Fruit fly (Drosophila melanogaster) whole organism, embryonic: ENCODE measurements around the gene CG32079.

Experiments
- ATbp ChIP-seq: fragments of 200-800 bp; sonication (Bioruptor generic); optimal IDR thresholded peaks from 2 replicates; lab custom pipeline; 2017; ENCODE audit warnings: missing biosample characterization, mild to moderate bottlenecking, missing genetic modification characterization, missing genetic modification reagents
- B-H2 ChIP-seq: fragments of 200-800 bp; sonication (Bioruptor generic); optimal IDR thresholded peaks from 2 replicates; lab custom pipeline; 2018; ENCODE audit warnings: missing biosample characterization, mild to moderate bottlenecking, missing genetic modification characterization
- CG10209 ChIP-seq: fragments of 200-800 bp; sonication (Bioruptor generic); optimal IDR thresholded peaks from 3 replicates; lab custom pipeline; 2017; ENCODE audit warnings: missing biosample characterization, mild to moderate bottlenecking, missing genetic modification characterization, missing genetic modification reagents
- CG10543 ChIP-seq: fragments of 200-800 bp; sonication (Bioruptor generic); optimal IDR thresholded peaks from 3 replicates; lab custom pipeline; 2017; ENCODE audit warnings: missing biosample characterization, mild to moderate bottlenecking, missing genetic modification characterization, moderate library complexity
- CG11247 ChIP-seq: fragments of 200-800 bp; sonication (Bioruptor generic); IDR thresholded peaks from 2 replicates; pipeline ENCODE4 v1.3.6; 2022; ENCODE audit warnings: missing biosample characterization, missing genetic modification characterization
- CG11723 ChIP-seq: fragments of 200-800 bp; sonication (Bioruptor generic); optimal IDR thresholded peaks from 2 replicates; lab custom pipeline; 2017; ENCODE audit warnings: missing biosample characterization, mild to moderate bottlenecking, missing genetic modification characterization
- CG12219 ChIP-seq: fragments of 200-800 bp; sonication (Bioruptor generic); optimal IDR thresholded peaks from 3 replicates; lab custom pipeline; 2018; ENCODE audit warnings: missing biosample characterization, mild to moderate bottlenecking, missing genetic modification characterization
- CG12236 ChIP-seq: fragments of 200-800 bp; sonication (Bioruptor generic); optimal IDR thresholded peaks from 2 replicates; lab custom pipeline; 2016; ENCODE audit warnings: missing biosample characterization, missing genetic modification characterization
- CG15601 ChIP-seq: fragments of 200-800 bp; sonication (Bioruptor generic); optimal IDR thresholded peaks from 3 replicates; lab custom pipeline; 2019; ENCODE audit warnings: missing biosample characterization, mild to moderate bottlenecking, missing genetic modification characterization, moderate library complexity
- CG15696 ChIP-seq: fragments of 200-800 bp; sonication (Bioruptor generic); optimal IDR thresholded peaks from 2 replicates; lab custom pipeline; 2019; ENCODE audit warnings: missing biosample characterization, mild to moderate bottlenecking, missing genetic modification characterization, moderate library complexity
- CG18011 ChIP-seq: fragments of 200-800 bp; sonication (Bioruptor generic); optimal IDR thresholded peaks from 2 replicates; lab custom pipeline; 2017; ENCODE audit warnings: missing biosample characterization, missing genetic modification characterization, mild to moderate bottlenecking, moderate library complexity, missing genotype
- CG2129 ChIP-seq: fragments of 200-800 bp; sonication (Bioruptor generic); IDR thresholded peaks from 2 replicates; pipeline ENCODE4 v1.3.6; 2022; ENCODE audit warnings: missing biosample characterization, missing genetic modification characterization; ENCODE audit not compliant: partially characterized antibody
- CG2678 ChIP-seq: fragments of 200-800 bp; sonication (Bioruptor generic); optimal IDR thresholded peaks from 3 replicates; lab custom pipeline; 2019; ENCODE audit warnings: missing biosample characterization, mild to moderate bottlenecking, missing genetic modification characterization, moderate library complexity
- CG3065 ChIP-seq: fragments of 200-800 bp; sonication (Bioruptor generic); optimal IDR thresholded peaks from 2 replicates; lab custom pipeline; 2016; ENCODE audit warnings: missing biosample characterization, missing genetic modification characterization
- CG3838 ChIP-seq: fragments of 200-800 bp; sonication (Bioruptor generic); optimal IDR thresholded peaks from 3 replicates; lab custom pipeline; 2016; ENCODE audit warnings: missing biosample characterization, missing genetic modification characterization
- CG6175 ChIP-seq: fragments of 200-800 bp; sonication (Bioruptor generic); IDR thresholded peaks from 3 replicates; pipeline ENCODE4 v1.3.6; 2022; ENCODE audit warnings: missing biosample characterization, missing genetic modification characterization
- CG6654 ChIP-seq: fragments of 200-800 bp; sonication (Bioruptor generic); optimal IDR thresholded peaks from 2 replicates; lab custom pipeline; 2017; ENCODE audit warnings: missing biosample characterization, mild to moderate bottlenecking, missing genetic modification characterization
- CG9727 ChIP-seq: fragments of 200-800 bp; sonication (Bioruptor generic); optimal IDR thresholded peaks from 3 replicates; lab custom pipeline; 2017; ENCODE audit warnings: missing biosample characterization, mild to moderate bottlenecking, missing genetic modification characterization
- CkIIα-i1 ChIP-seq: fragments of 200-800 bp; sonication (Bioruptor generic); IDR thresholded peaks from 2 replicates; pipeline ENCODE4 v1.3.6; 2022; ENCODE audit warnings: missing biosample characterization, missing genetic modification characterization
- Dp ChIP-seq: fragments of 200-800 bp; sonication (Bioruptor generic); optimal IDR thresholded peaks from 2 replicates; lab custom pipeline; 2018; ENCODE audit warnings: missing biosample characterization, mild to moderate bottlenecking, missing genetic modification characterization, moderate library complexity
- Gug ChIP-seq: fragments of 200-800 bp; sonication (Bioruptor generic); IDR thresholded peaks from 4 replicates; pipeline ENCODE4 v1.3.6; 2022; ENCODE audit warnings: missing biosample characterization, missing genetic modification characterization
- HLH3B ChIP-seq: fragments of 200-800 bp; sonication (Bioruptor generic); IDR thresholded peaks from 2 replicates; pipeline ENCODE4 v1.3.6; 2022; ENCODE audit warnings: missing biosample characterization, missing genetic modification characterization
- Mrtf ChIP-seq: fragments of 200-800 bp; sonication (Bioruptor generic); IDR thresholded peaks from 3 replicates; pipeline ENCODE4 v1.3.6; 2022; ENCODE audit warnings: missing biosample characterization, missing genetic modification characterization
- Opbp ChIP-seq: fragments of 200-800 bp; sonication (Bioruptor generic); IDR thresholded peaks from 3 replicates; pipeline ENCODE4 v1.3.6; 2022; ENCODE audit warnings: missing biosample characterization, missing genetic modification characterization; ENCODE audit not compliant: partially characterized antibody
- Sox100B ChIP-seq: fragments of 200-800 bp; sonication (Bioruptor generic); optimal IDR thresholded peaks from 3 replicates; lab custom pipeline; 2018; ENCODE audit warnings: missing biosample characterization, mild to moderate bottlenecking, missing genetic modification characterization
- al ChIP-seq: fragments of 200-800 bp; sonication (Bioruptor generic); IDR thresholded peaks from 2 replicates; pipeline ENCODE4 v1.3.6; 2022; ENCODE audit warnings: missing biosample characterization, missing genetic modification characterization
- ato ChIP-seq: fragments of 200-800 bp; sonication (Bioruptor generic); IDR thresholded peaks from 2 replicates; pipeline ENCODE4 v1.3.6; 2022; ENCODE audit warnings: missing biosample characterization, missing genetic modification characterization; ENCODE audit not compliant: partially characterized antibody
- az2 ChIP-seq: fragments of 200-800 bp; sonication (Bioruptor generic); optimal IDR thresholded peaks from 3 replicates; lab custom pipeline; 2016; ENCODE audit warnings: missing biosample characterization, missing genetic modification characterization
- bcd ChIP-seq: fragments of 200-800 bp; sonication (Bioruptor generic); optimal IDR thresholded peaks from 2 replicates; lab custom pipeline; 2017; ENCODE audit warnings: missing biosample characterization, mild to moderate bottlenecking, missing genetic modification characterization
- cas ChIP-seq: fragments of 200-800 bp; sonication (Bioruptor generic); IDR thresholded peaks from 2 replicates; pipeline ENCODE4 v1.3.6; 2022; ENCODE audit warnings: missing biosample characterization, missing genetic modification characterization
- chinmo ChIP-seq: fragments of 200-800 bp; sonication (Bioruptor generic); IDR thresholded peaks from 4 replicates; pipeline ENCODE4 v1.3.6; 2022; ENCODE audit warnings: missing biosample characterization, missing genetic modification characterization; ENCODE audit not compliant: partially characterized antibody
- cwo ChIP-seq: fragments of 200-800 bp; sonication (Bioruptor generic); optimal IDR thresholded peaks from 3 replicates; lab custom pipeline; 2017; ENCODE audit warnings: missing biosample characterization, missing genetic modification characterization, mild to moderate bottlenecking, moderate library complexity, missing genetic modification reagents
- en ChIP-seq: fragments of 200-800 bp; sonication (Bioruptor generic); optimal IDR thresholded peaks from 2 replicates; lab custom pipeline; 2016; ENCODE audit warnings: missing biosample characterization, missing genetic modification characterization
- ftz-f1 ChIP-seq: fragments of 200-800 bp; sonication (Bioruptor generic); optimal IDR thresholded peaks from 2 replicates; lab custom pipeline; 2016; ENCODE audit warnings: missing biosample characterization, missing genetic modification characterization
- fu2 ChIP-seq: fragments of 200-800 bp; sonication (Bioruptor generic); optimal IDR thresholded peaks from 2 replicates; lab custom pipeline; 2016; ENCODE audit warnings: missing biosample characterization, missing genetic modification characterization
- hth ChIP-seq: fragments of >200 bp; optimal IDR thresholded peaks from 2 replicates; lab custom pipeline; 2017; ENCODE audit warnings: inconsistent platforms
- jumu ChIP-seq: fragments of 200-800 bp; sonication (Bioruptor generic); optimal IDR thresholded peaks from 3 replicates; lab custom pipeline; 2016; ENCODE audit warnings: missing biosample characterization, missing genetic modification characterization
- kay ChIP-seq: fragments of 200-800 bp; sonication (Bioruptor generic); optimal IDR thresholded peaks from 2 replicates; lab custom pipeline; 2016; ENCODE audit warnings: missing biosample characterization, missing genetic modification characterization
- lbe ChIP-seq: fragments of 200-800 bp; sonication (Bioruptor generic); optimal IDR thresholded peaks from 2 replicates; lab custom pipeline; 2016; ENCODE audit warnings: missing biosample characterization, mild to moderate bottlenecking, missing genetic modification characterization
- maf-S ChIP-seq: fragments of 200-800 bp; sonication (Bioruptor generic); optimal IDR thresholded peaks from 2 replicates; lab custom pipeline; 2016; ENCODE audit warnings: missing biosample characterization, missing genetic modification characterization
- nom ChIP-seq: fragments of 200-800 bp; sonication (Bioruptor generic); optimal IDR thresholded peaks from 2 replicates; lab custom pipeline; 2017; ENCODE audit warnings: missing biosample characterization, missing genetic modification characterization, mild to moderate bottlenecking, moderate library complexity, missing genetic modification reagents
- otp ChIP-seq: fragments of 200-800 bp; sonication (Bioruptor generic); IDR thresholded peaks from 3 replicates; pipeline ENCODE4, ENCODE4 v1.3.6; 2022; ENCODE audit warnings: missing biosample characterization, missing genetic modification characterization
- run ChIP-seq: fragments of 200-800 bp; sonication (Bioruptor generic); optimal IDR thresholded peaks from 3 replicates; lab custom pipeline; 2018; ENCODE audit warnings: missing biosample characterization, mild to moderate bottlenecking, missing genetic modification characterization
- sc ChIP-seq, 3 experiments: fragments of >200 bp in 2 of 3; fragments of 200-800 bp in 1 of 3; sonication (Bioruptor generic) in 1 of 3; optimal IDR thresholded peaks; 2 replicates in 2 of 3; 3 replicates in 1 of 3; lab custom pipeline; 2017; ENCODE audit warnings: mild to moderate bottlenecking in 1 of 3, missing biosample characterization in 1 of 3, missing genetic modification characterization in 1 of 3, missing genetic modification reagents in 1 of 3
- scrt ChIP-seq: fragments of 200-800 bp; sonication (Bioruptor generic); optimal IDR thresholded peaks from 2 replicates; lab custom pipeline; 2018; ENCODE audit warnings: missing biosample characterization, mild to moderate bottlenecking, missing genetic modification characterization, moderate library complexity
- sob ChIP-seq: fragments of 200-800 bp; sonication (Bioruptor generic); IDR thresholded peaks from 2 replicates; pipeline ENCODE4 v1.3.6; 2022; ENCODE audit warnings: missing biosample characterization, missing genetic modification characterization
- tna ChIP-seq: fragments of 200-800 bp; sonication (Bioruptor generic); IDR thresholded peaks from 2 replicates; pipeline ENCODE4 v1.3.6; 2022; ENCODE audit warnings: missing biosample characterization, missing genetic modification characterization; ENCODE audit not compliant: partially characterized antibody
- trem ChIP-seq: fragments of 200-800 bp; optimal IDR thresholded peaks from 3 replicates; lab custom pipeline; 2019; ENCODE audit warnings: missing biosample characterization, mild to moderate bottlenecking, missing genetic modification characterization, moderate library complexity
- vnd ChIP-seq: fragments of 200-800 bp; sonication (Bioruptor generic); IDR thresholded peaks from 3 replicates; pipeline ENCODE4 v1.3.6; 2022; ENCODE audit warnings: missing biosample characterization, missing genetic modification characterization; ENCODE audit not compliant: partially characterized antibody

CG32079 gene

DNA sequence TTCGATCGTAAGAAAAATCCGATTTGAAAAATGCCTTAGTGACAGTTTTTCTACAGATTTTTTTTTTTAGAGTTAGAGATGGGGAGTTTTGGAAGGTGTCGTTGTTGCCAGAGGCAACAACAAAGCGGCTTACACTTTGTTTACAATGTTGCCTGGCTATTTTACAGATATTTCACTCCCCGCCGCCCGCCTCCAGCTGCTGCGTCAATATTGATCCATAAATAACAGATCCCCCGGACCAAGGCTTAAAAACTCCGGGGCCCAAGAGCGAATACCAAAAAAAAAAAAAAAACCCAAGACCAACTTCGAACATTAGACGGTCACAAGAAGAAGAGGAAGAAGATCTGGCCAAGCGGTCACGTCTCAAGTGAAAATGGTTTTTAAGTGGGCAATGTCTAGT is 22.4 kb upstream of the CG32079 start (continued):
- no peak for TF ChIP-seq vnd (GFP tag; lab: Robert Waterston, UW)
- TF ChIP-seq CG3065 = no peak
- no peak for TF ChIP-seq al
- no peak for TF ChIP-seq Dp
- peak; percentile 19 for TF ChIP-seq bcd
- TF ChIP-seq CG6175 (GFP tag; lab: Robert Waterston, UW) = no peak
- TF ChIP-seq chinmo = no peak
- no peak for TF ChIP-seq az2
- TF ChIP-seq CG9727 (GFP tag; lab: Kevin White, UChicago) = no peak
- TF ChIP-seq ato (GFP tag; lab: Robert Waterston, UW) = no peak
- no peak for TF ChIP-seq hth (lab: Kevin White, UChicago)
- TF ChIP-seq CG3838 = no peak
- TF ChIP-seq CG11247 = no peak
- no peak for TF ChIP-seq CG18011 (GFP tag; lab: Kevin White, UChicago)
- TF ChIP-seq B-H2 (GFP tag; lab: Kevin White, UChicago) = no peak
- TF ChIP-seq CG11723 (GFP tag; lab: Kevin White, UChicago) = peak; percentile 2
- no peak for TF ChIP-seq Opbp (GFP tag; lab: Robert Waterston, UW)
- TF ChIP-seq en = no peak
- no peak for TF ChIP-seq scrt (GFP tag; lab: Kevin White, UChicago)
- no peak for TF ChIP-seq sob (GFP tag; lab: Robert Waterston, UW)
- TF ChIP-seq CkIIα-i1 = no peak
- TF ChIP-seq kay (GFP tag; lab: Kevin White, UChicago) = no peak
- no peak for TF ChIP-seq CG6654 (GFP tag; lab: Kevin White, UChicago)
- no peak for TF ChIP-seq Gug (GFP tag; lab: Robert Waterston, UW)
- no peak for TF ChIP-seq run
- peak; percentile 1 for TF ChIP-seq CG10209
- TF ChIP-seq tna (GFP tag; lab: Robert Waterston, UW) = no peak
- peak; percentile 19 for TF ChIP-seq Sox100B
- TF ChIP-seq maf-S (GFP tag; lab: Kevin White, UChicago) = no peak
- no peak for TF ChIP-seq CG2129 (GFP tag; lab: Robert Waterston, UW)
- TF ChIP-seq CG12219 (GFP tag; lab: Kevin White, UChicago) = no peak
- TF ChIP-seq CG2678 (tag; lab: Kevin White, UChicago) = peak; percentile 9
- TF ChIP-seq cas (GFP tag; lab: Robert Waterston, UW) = no peak
- TF ChIP-seq lbe (GFP tag; lab: Kevin White, UChicago) = no peak
- TF ChIP-seq fu2 = no peak
- no peak for TF ChIP-seq trem (tag; lab: Kevin White, UChicago)
- peak; percentile 68 for TF ChIP-seq ATbp (GFP tag; lab: Kevin White, UChicago)
- no peak for TF ChIP-seq sc (optimal IDR thresholded peaks at IDR 0.05; lab: Kevin White, UChicago)
- no peak for TF ChIP-seq sc (GFP tag; optimal IDR thresholded peaks at IDR 0.05; lab: Kevin White, UChicago)
- TF ChIP-seq CG15601 (tag; lab: Kevin White, UChicago) = peak; percentile 7
- TF ChIP-seq CG10543 (GFP tag; lab: Kevin White, UChicago) = no peak
- TF ChIP-seq CG12236 (GFP tag; lab: Kevin White, UChicago) = no peak
- TF ChIP-seq jumu (GFP tag; lab: Kevin White, UChicago) = no peak
- TF ChIP-seq nom (GFP tag; lab: Kevin White, UChicago) = no peak
- TF ChIP-seq HLH3B (GFP tag; lab: Robert Waterston, UW) = peak; percentile 12; the same call in 1 of the 2 replicates
- no peak for TF ChIP-seq ftz-f1
- TF ChIP-seq Mrtf (GFP tag; lab: Robert Waterston, UW) = no peak
- peak; percentile 37; the same call in 1 of the 3 replicates for TF ChIP-seq otp
- TF ChIP-seq cwo (GFP tag; lab: Kevin White, UChicago) = no peak
- TF ChIP-seq CG15696 (tag; lab: Kevin White, UChicago) = peak; percentile 8
- TF ChIP-seq, all 482 proteins: peak for 58
